Fruit fly (Drosophila melanogaster): ENCODE data around the gene Cmpk.

The Cmpk gene

dm6 chr3R:26031968-26032610 is 23.1 kb downstream of the Cmpk start (continued):
- TF ChIP-seq CG6791 (GFP tag; IDR thresholded peaks at IDR 0.05; ENCODE audit: partially characterized antibody): no peak
- no peak for TF ChIP-seq CG12299 (tag; optimal IDR thresholded peaks at IDR 0.05)
- TF ChIP-seq CG12391 (tag; optimal IDR thresholded peaks at IDR 0.05): no peak
- TF ChIP-seq CG3163 (GFP tag; optimal IDR thresholded peaks at IDR 0.05): no peak
- no peak for TF ChIP-seq sc (optimal IDR thresholded peaks at IDR 0.05)
- TF ChIP-seq sc (GFP tag; optimal IDR thresholded peaks at IDR 0.05): no peak
- no peak for TF ChIP-seq chn (GFP tag; optimal IDR thresholded peaks at IDR 0.05)
- TF ChIP-seq NC2β (GFP tag; optimal IDR thresholded peaks at IDR 0.05): no peak
- TF ChIP-seq klu (GFP tag; IDR thresholded peaks at IDR 0.05): no peak
- TF ChIP-seq pros (GFP tag; optimal IDR thresholded peaks at IDR 0.05): peak; percentile 90
- no peak for TF ChIP-seq bcd (GFP tag; optimal IDR thresholded peaks at IDR 0.05)
- no peak for TF ChIP-seq CG12744 (GFP tag; optimal IDR thresholded peaks at IDR 0.05)
- TF ChIP-seq CG11560 (tag; IDR thresholded peaks at IDR 0.05): no peak
- TF ChIP-seq tx (GFP tag; optimal IDR thresholded peaks at IDR 0.05): no peak
- TF ChIP-seq stc (GFP tag; IDR thresholded peaks at IDR 0.05): no peak
- TF ChIP-seq CG10274 (GFP tag; optimal IDR thresholded peaks at IDR 0.05): no peak
- TF ChIP-seq Bdp1 (GFP tag; optimal IDR thresholded peaks at IDR 0.05): no peak
- peak; percentile 63 for TF ChIP-seq ac (GFP tag; optimal IDR thresholded peaks at IDR 0.05)
- no peak for TF ChIP-seq fru (optimal IDR thresholded peaks at IDR 0.05)
- TF ChIP-seq fd96Cb (tag; optimal IDR thresholded peaks at IDR 0.05): no peak
- TF ChIP-seq CG17829 (tag; optimal IDR thresholded peaks at IDR 0.05): no peak
- no peak for TF ChIP-seq peb (GFP tag; IDR thresholded peaks at IDR 0.05)
- no peak for TF ChIP-seq E2f2 (GFP tag; IDR thresholded peaks at IDR 0.05)
- no peak for TF ChIP-seq CG8924 (tag; optimal IDR thresholded peaks at IDR 0.05)
- TF ChIP-seq GATAe (GFP tag; conservative IDR thresholded peaks at IDR 0.05): no peak
- TF ChIP-seq psq (GFP tag; optimal IDR thresholded peaks at IDR 0.05): no peak
- TF ChIP-seq disco-r (GFP tag; optimal IDR thresholded peaks at IDR 0.05): no peak
- no peak for TF ChIP-seq nerfin-2 (GFP tag; IDR thresholded peaks at IDR 0.05; ENCODE audit: partially characterized antibody)
- no peak for TF ChIP-seq Neu2 (GFP tag; optimal IDR thresholded peaks at IDR 0.05; ENCODE audit: borderline replicate concordance)
- no peak for TF ChIP-seq sr (GFP tag; IDR thresholded peaks at IDR 0.05)
- TF ChIP-seq CG7963 (GFP tag; IDR thresholded peaks at IDR 0.05; ENCODE audit: partially characterized antibody): no peak
- no peak for TF ChIP-seq HLH54F (GFP tag; optimal IDR thresholded peaks at IDR 0.05)
- peak; percentile 30 for TF ChIP-seq CG8281 (tag; optimal IDR thresholded peaks at IDR 0.05)
- no peak for TF ChIP-seq lbe (GFP tag; optimal IDR thresholded peaks at IDR 0.05)
- TF ChIP-seq ase (GFP tag; IDR thresholded peaks at IDR 0.05): no peak
- no peak for TF ChIP-seq CG12236 (GFP tag; optimal IDR thresholded peaks at IDR 0.05)
- no peak for TF ChIP-seq CG4404 (GFP tag; IDR thresholded peaks at IDR 0.05)
- TF ChIP-seq salm (tag; optimal IDR thresholded peaks at IDR 0.05): no peak
- no peak for TF ChIP-seq Trl (optimal IDR thresholded peaks at IDR 0.05)
- no peak for TF ChIP-seq Trl (GFP tag; optimal IDR thresholded peaks at IDR 0.05)
- no peak for TF ChIP-seq pum (GFP tag; optimal IDR thresholded peaks at IDR 0.05)
- no peak for TF ChIP-seq CG9876 (GFP tag; optimal IDR thresholded peaks at IDR 0.05)
- TF ChIP-seq CG1792 (GFP tag; optimal IDR thresholded peaks at IDR 0.05): no peak
- no peak for TF ChIP-seq pan (optimal IDR thresholded peaks at IDR 0.05)
- no peak for TF ChIP-seq pan (GFP tag; optimal IDR thresholded peaks at IDR 0.05 in 1 of 2, IDR thresholded peaks at IDR 0.05 in 1 of 2)
- no peak for TF ChIP-seq MESR4 (GFP tag; optimal IDR thresholded peaks at IDR 0.05)
- no peak for TF ChIP-seq CG6683 (GFP tag; optimal IDR thresholded peaks at IDR 0.05)
- no peak for TF ChIP-seq Sox102F (GFP tag; optimal IDR thresholded peaks at IDR 0.05)
- TF ChIP-seq CG11696 (GFP tag; IDR thresholded peaks at IDR 0.05): no peak
- no peak for TF ChIP-seq CG5953 (GFP tag; IDR thresholded peaks at IDR 0.05)
- no peak for TF ChIP-seq Bteb2 (GFP tag; optimal IDR thresholded peaks at IDR 0.05)
- no peak for TF ChIP-seq CG8359 (GFP tag; optimal IDR thresholded peaks at IDR 0.05; ENCODE audit: borderline replicate concordance)
- peak; percentile 87 for TF ChIP-seq Kr (GFP tag; optimal IDR thresholded peaks at IDR 0.05)

Measured in whole organism, embryonic.